Fruit fly (Drosophila melanogaster): ENCODE measurements around the gene CG32069.

CG32069 gene

dm6 chr3L:11093046-11093520 is 30.7 kb upstream of the CG32069 start, which contains the start of gene JIL-1 (continued):
- TF ChIP-seq da (GFP tag; optimal IDR thresholded peaks at IDR 0.05) (no peak), hbn (GFP tag; IDR thresholded peaks at IDR 0.05; ENCODE audit: partially characterized antibody) (peak; percentile 75), Mrtf (GFP tag; IDR thresholded peaks at IDR 0.05) (peak; percentile 55; the same call in 1 of the 3 replicates), CG15073 (GFP tag; optimal IDR thresholded peaks at IDR 0.05) (no peak), dmrt11E (tag; optimal IDR thresholded peaks at IDR 0.05) (peak; percentile 36), twi (tag; optimal IDR thresholded peaks at IDR 0.05) (no peak), CG3281 (GFP tag; optimal IDR thresholded peaks at IDR 0.05) (peak; percentile 39), CG7786 (GFP tag; optimal IDR thresholded peaks at IDR 0.05) (peak; percentile 37), slp2 (GFP tag; optimal IDR thresholded peaks at IDR 0.05) (peak; percentile 24), mam (GFP tag; optimal IDR thresholded peaks at IDR 0.05) (peak; percentile 64), Scr (GFP tag; IDR thresholded peaks at IDR 0.05; ENCODE audit: partially characterized antibody) (peak; percentile 88), Fer3 (tag; optimal IDR thresholded peaks at IDR 0.05) (peak; percentile 54), Usf (GFP tag; optimal IDR thresholded peaks at IDR 0.05) (no peak), Optix (GFP tag; IDR thresholded peaks at IDR 0.05) (no peak), Sry-δ (GFP tag; optimal IDR thresholded peaks at IDR 0.05) (peak; percentile 65), CG14014 (GFP tag; IDR thresholded peaks at IDR 0.05) (peak; percentile 62), lbe (GFP tag; optimal IDR thresholded peaks at IDR 0.05) (peak; percentile 51), CG10209 (GFP tag; optimal IDR thresholded peaks at IDR 0.05) (peak; percentile 59), CG1024 (GFP tag; IDR thresholded peaks at IDR 0.05) (no peak; the same call in 1 of the 2 replicates), ERR (GFP tag; optimal IDR thresholded peaks at IDR 0.05) (no peak), CG3838 (GFP tag; optimal IDR thresholded peaks at IDR 0.05) (no peak), ro (GFP tag; IDR thresholded peaks at IDR 0.05) (no peak), yki (optimal IDR thresholded peaks at IDR 0.05) (no peak), shn (GFP tag; optimal IDR thresholded peaks at IDR 0.05) (no peak), fd64A (GFP tag; optimal IDR thresholded peaks at IDR 0.05) (no peak), CG34376 (GFP tag; optimal IDR thresholded peaks at IDR 0.05) (peak; percentile 26), fu2 (GFP tag; optimal IDR thresholded peaks at IDR 0.05) (peak; percentile 53), CG15269 (tag; optimal IDR thresholded peaks at IDR 0.05) (peak; percentile 57), wek (GFP tag; optimal IDR thresholded peaks at IDR 0.05) (no peak), ftz-f1 (GFP tag; optimal IDR thresholded peaks at IDR 0.05) (no peak), C15 (GFP tag; IDR thresholded peaks at IDR 0.05) (peak; percentile 71; the same call in 2 of the 3 replicates), bowl (GFP tag; IDR thresholded peaks at IDR 0.05) (no peak; the same call in 1 of the 2 replicates), CG17186 (GFP tag; optimal IDR thresholded peaks at IDR 0.05) (no peak), NK7.1 (GFP tag; optimal IDR thresholded peaks at IDR 0.05) (no peak), CG33213 (GFP tag; optimal IDR thresholded peaks at IDR 0.05) (peak; percentile 58), HLH54F (GFP tag; optimal IDR thresholded peaks at IDR 0.05) (peak; percentile 69), her (GFP tag; optimal IDR thresholded peaks at IDR 0.05) (no peak), CG2129 (GFP tag; IDR thresholded peaks at IDR 0.05; ENCODE audit: partially characterized antibody) (peak; percentile 78), CG14441 (GFP tag; IDR thresholded peaks at IDR 0.05) (peak; percentile 77), CG4360 (GFP tag; IDR thresholded peaks at IDR 0.05) (peak; percentile 44), ash1 (GFP tag; optimal IDR thresholded peaks at IDR 0.05) (no peak), CG31224 (GFP tag; IDR thresholded peaks at IDR 0.05) (peak; percentile 65), stwl (tag; optimal IDR thresholded peaks at IDR 0.05) (peak; percentile 66), CG4820 (GFP tag; optimal IDR thresholded peaks at IDR 0.05) (peak; percentile 52), CG11723 (GFP tag; optimal IDR thresholded peaks at IDR 0.05) (peak; percentile 50), Hr3 (GFP tag; optimal IDR thresholded peaks at IDR 0.05) (peak; percentile 65), CG31388 (GFP tag; optimal IDR thresholded peaks at IDR 0.05) (no peak), CG17361 (GFP tag; IDR thresholded peaks at IDR 0.05) (peak; percentile 61), CG12155 (GFP tag; optimal IDR thresholded peaks at IDR 0.05) (peak; percentile 68), CG1602 (GFP tag; optimal IDR thresholded peaks at IDR 0.05) (peak; percentile 46), vfl (GFP tag; optimal IDR thresholded peaks at IDR 0.05) (peak; percentile 64), ab (GFP tag; optimal IDR thresholded peaks at IDR 0.05) (no peak)
